Fruit fly (Drosophila melanogaster): ENCODE data around the gene dpr17.

dpr17 gene

dm6 chr3R:12121161-12121560 lies 26.5 kb downstream of the dpr17 start (continued):
- peak; percentile 95 for TF ChIP-seq CG10366 (GFP tag; IDR thresholded peaks at IDR 0.05)
- TF ChIP-seq nerfin-2 (GFP tag; IDR thresholded peaks at IDR 0.05; ENCODE audit: partially characterized antibody), result no peak
- TF ChIP-seq Hmx (GFP tag; optimal IDR thresholded peaks at IDR 0.05), result peak; percentile 66
- peak; percentile 85 for TF ChIP-seq CG43689 (GFP tag; IDR thresholded peaks at IDR 0.05)
- TF ChIP-seq phol (tag; optimal IDR thresholded peaks at IDR 0.05), result peak; percentile 89
- TF ChIP-seq Fer2 (tag; optimal IDR thresholded peaks at IDR 0.05), result peak; percentile 91
- TF ChIP-seq CG10431 (GFP tag; optimal IDR thresholded peaks at IDR 0.05), result peak; percentile 68
- TF ChIP-seq crp (GFP tag; optimal IDR thresholded peaks at IDR 0.05), result peak in 1 of 2 experiments; percentile 50
- TF ChIP-seq Ada2b (GFP tag; IDR thresholded peaks at IDR 0.05), result peak; percentile 84
- TF ChIP-seq CG2199 (GFP tag; IDR thresholded peaks at IDR 0.05), result peak; percentile 98
- TF ChIP-seq CG1602 (GFP tag; optimal IDR thresholded peaks at IDR 0.05), result peak; percentile 86
- peak; percentile 64; the same call in 1 of the 2 replicates for TF ChIP-seq dan (GFP tag; IDR thresholded peaks at IDR 0.05)
- peak; percentile 63 for TF ChIP-seq CG33557 (GFP tag; optimal IDR thresholded peaks at IDR 0.05)
- TF ChIP-seq gsb (GFP tag; IDR thresholded peaks at IDR 0.05), result peak; percentile 84
- TF ChIP-seq vnd (GFP tag; IDR thresholded peaks at IDR 0.05; ENCODE audit: partially characterized antibody), result no peak
- TF ChIP-seq Opbp (GFP tag; IDR thresholded peaks at IDR 0.05; ENCODE audit: partially characterized antibody), result peak; percentile 50; the same call in 1 of the 3 replicates
- TF ChIP-seq CG10209 (GFP tag; optimal IDR thresholded peaks at IDR 0.05), result peak; percentile 88
- peak; percentile 89 for TF ChIP-seq CG7271 (tag; optimal IDR thresholded peaks at IDR 0.05)
- TF ChIP-seq grn (GFP tag; optimal IDR thresholded peaks at IDR 0.05), result peak; percentile 84
- TF ChIP-seq slou (GFP tag; optimal IDR thresholded peaks at IDR 0.05), result peak; percentile 97
- TF ChIP-seq CG7556 (GFP tag; optimal IDR thresholded peaks at IDR 0.05), result peak; percentile 64
- TF ChIP-seq Hsf (GFP tag; optimal IDR thresholded peaks at IDR 0.05), result peak; percentile 94
- no peak for TF ChIP-seq h (optimal IDR thresholded peaks at IDR 0.05)
- TF ChIP-seq Dbx (GFP tag; IDR thresholded peaks at IDR 0.05), result peak; percentile 95
- no peak for TF ChIP-seq br (optimal IDR thresholded peaks at IDR 0.05)
- TF ChIP-seq nau (GFP tag; optimal IDR thresholded peaks at IDR 0.05), result peak; percentile 78
- peak; percentile 48 for TF ChIP-seq kni (GFP tag; optimal IDR thresholded peaks at IDR 0.05)
- peak; percentile 60 for TF ChIP-seq twi (tag; optimal IDR thresholded peaks at IDR 0.05)
- TF ChIP-seq Nf-YA (GFP tag; IDR thresholded peaks at IDR 0.05), result peak; percentile 89
- TF ChIP-seq CG31388 (GFP tag; optimal IDR thresholded peaks at IDR 0.05), result peak; percentile 38
- TF ChIP-seq gem (tag; optimal IDR thresholded peaks at IDR 0.05), result peak; percentile 81
- TF ChIP-seq CHES-1-like (GFP tag; optimal IDR thresholded peaks at IDR 0.05), result peak; percentile 81
- TF ChIP-seq sisA (GFP tag; IDR thresholded peaks at IDR 0.05), result peak; percentile 98
- TF ChIP-seq CG32767 (GFP tag; IDR thresholded peaks at IDR 0.05), result peak; percentile 61; the same call in 1 of the 2 replicates
- TF ChIP-seq Dref (GFP tag; IDR thresholded peaks at IDR 0.05), result peak; percentile 46
- peak; percentile 98 for TF ChIP-seq CG18011 (GFP tag; optimal IDR thresholded peaks at IDR 0.05)
- TF ChIP-seq HLH4C (GFP tag; IDR thresholded peaks at IDR 0.05; ENCODE audit: partially characterized antibody), result peak; percentile 54; the same call in 2 of the 3 replicates
- no peak; the same call in 1 of the 2 replicates for TF ChIP-seq ato (GFP tag; IDR thresholded peaks at IDR 0.05; ENCODE audit: partially characterized antibody)
- peak; percentile 91 for TF ChIP-seq gce (GFP tag; IDR thresholded peaks at IDR 0.05)
- peak; percentile 91 for TF ChIP-seq CG18619 (GFP tag; optimal IDR thresholded peaks at IDR 0.05)
- peak; percentile 93 for TF ChIP-seq her (GFP tag; optimal IDR thresholded peaks at IDR 0.05)
- peak; percentile 96 for TF ChIP-seq p53 (GFP tag; optimal IDR thresholded peaks at IDR 0.05)
- TF ChIP-seq Sry-β (GFP tag; optimal IDR thresholded peaks at IDR 0.05), result peak; percentile 37
- TF ChIP-seq amos (GFP tag; IDR thresholded peaks at IDR 0.05; ENCODE audit: partially characterized antibody), result peak; percentile 53
- peak; percentile 83 for TF ChIP-seq Atf6 (GFP tag; IDR thresholded peaks at IDR 0.05)
- peak; percentile 87 for TF ChIP-seq en (GFP tag; optimal IDR thresholded peaks at IDR 0.05)
- no peak for TF ChIP-seq lbe (GFP tag; optimal IDR thresholded peaks at IDR 0.05)
- peak; percentile 77 for TF ChIP-seq CG10274 (GFP tag; optimal IDR thresholded peaks at IDR 0.05)
- TF ChIP-seq mirr (GFP tag; optimal IDR thresholded peaks at IDR 0.05), result peak; percentile 88
- no peak for TF ChIP-seq hbn (GFP tag; IDR thresholded peaks at IDR 0.05; ENCODE audit: partially characterized antibody)
- TF ChIP-seq sens-2 (GFP tag; IDR thresholded peaks at IDR 0.05), result peak; percentile 87

All from whole organism, embryonic.